Worm (Caenorhabditis elegans): ENCODE measurements around the gene rpl-39.

rpl-39 gene

DNA sequence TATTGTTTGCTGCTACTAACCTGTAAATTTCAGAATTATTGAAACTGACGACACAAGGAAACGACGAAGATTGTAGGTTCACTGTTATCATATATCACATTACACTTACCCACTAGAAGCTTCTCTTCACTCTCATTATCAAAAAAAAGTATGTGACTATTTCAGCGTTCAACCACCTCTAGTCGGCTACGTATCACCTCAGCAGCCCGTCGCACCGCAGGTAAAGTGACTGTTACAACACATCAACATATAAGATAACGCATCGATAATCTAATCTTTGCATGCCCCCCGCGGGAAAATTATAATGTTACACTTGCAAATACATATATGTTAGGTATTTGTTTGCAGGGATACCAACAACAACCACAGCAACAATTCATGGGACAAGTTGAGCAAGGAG lies 10.8 kb upstream of the rpl-39 start:
- TF ChIP-seq ztf-22 (GFP tag; optimal IDR thresholded peaks at IDR 0.05) (no peak), him-1 (tag; optimal IDR thresholded peaks at IDR 0.05) (no peak), madf-3 (GFP tag; IDR thresholded peaks at IDR 0.05) (0 out of 2 replicates have a peak, but pooled peaks have one; percentile 4)

DNA sequence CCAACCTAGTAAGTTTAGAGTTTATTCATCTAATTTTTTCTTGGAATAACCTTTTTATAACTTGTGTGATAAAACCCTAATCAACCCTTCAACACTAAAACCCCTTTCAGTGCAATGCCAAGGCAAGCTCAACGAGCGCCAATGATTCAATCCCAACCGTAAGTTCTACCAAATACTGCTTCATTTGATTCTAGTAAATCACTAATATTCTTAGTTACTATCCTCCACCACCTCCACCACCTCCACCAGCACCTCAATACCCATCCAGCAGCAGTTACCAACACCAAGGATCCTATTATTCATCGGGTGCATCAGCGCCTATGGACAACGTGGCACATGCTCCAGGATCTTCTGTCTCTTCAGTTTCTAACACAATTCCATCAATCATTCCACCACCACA lies 10.0 kb upstream of the rpl-39 start:
- no peak for TF ChIP-seq efl-1 (GFP tag; optimal IDR thresholded peaks at IDR 0.05)
- TF ChIP-seq mes-4 (tag; optimal IDR thresholded peaks at IDR 0.05): no peak
- no peak for TF ChIP-seq ceh-79 (tag; optimal IDR thresholded peaks at IDR 0.05)
- TF ChIP-seq let-526 (GFP tag; IDR thresholded peaks at IDR 0.05): no peak
- no peak for TF ChIP-seq nfyb-1 (GFP tag; IDR thresholded peaks at IDR 0.05)
- TF ChIP-seq nhr-120 (GFP tag; IDR thresholded peaks at IDR 0.05): no peak
- TF ChIP-seq F49E8.2 (tag; optimal IDR thresholded peaks at IDR 0.05; ENCODE audit: insufficient read depth): no peak
- TF ChIP-seq atf-7 (tag; optimal IDR thresholded peaks at IDR 0.05): no peak
- TF ChIP-seq madf-8 (GFP tag; conservative IDR thresholded peaks at IDR 0.05): no peak
- no peak for TF ChIP-seq Y95B8A.8 (GFP tag; IDR thresholded peaks at IDR 0.05)
- no peak for TF ChIP-seq gei-17 (GFP tag; optimal IDR thresholded peaks at IDR 0.05)

DNA sequence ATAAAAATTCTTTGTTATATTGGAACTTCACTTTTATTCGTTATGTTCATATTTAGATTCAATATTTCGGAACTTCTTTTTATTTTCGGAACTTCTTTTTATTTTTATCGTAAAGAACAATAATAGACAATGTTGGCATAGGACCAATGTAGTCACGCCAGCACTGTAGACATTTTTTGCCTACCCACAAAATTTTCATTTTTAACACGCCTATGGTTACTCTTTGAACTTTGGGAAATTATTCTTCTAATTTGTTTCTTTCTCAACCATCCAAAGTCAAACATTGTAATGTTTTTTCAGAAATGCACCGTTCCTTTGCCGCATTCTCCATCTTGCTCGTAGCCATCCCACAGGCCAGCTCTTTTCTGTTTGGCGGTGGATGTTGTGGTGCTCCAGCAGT lies 9.2 kb upstream of the rpl-39 start, which contains the start of gene C26F1.1:
TSS of gene C26F1.1 (plus strand) at position 301 of the 400 bp plus-strand sequence.
- TF ChIP-seq sea-2 (GFP tag; IDR thresholded peaks at IDR 0.05): no peak
- no peak for TF ChIP-seq dox-1 (GFP tag; IDR thresholded peaks at IDR 0.05)
- TF ChIP-seq ekl-4 (GFP tag; IDR thresholded peaks at IDR 0.05): no peak

DNA sequence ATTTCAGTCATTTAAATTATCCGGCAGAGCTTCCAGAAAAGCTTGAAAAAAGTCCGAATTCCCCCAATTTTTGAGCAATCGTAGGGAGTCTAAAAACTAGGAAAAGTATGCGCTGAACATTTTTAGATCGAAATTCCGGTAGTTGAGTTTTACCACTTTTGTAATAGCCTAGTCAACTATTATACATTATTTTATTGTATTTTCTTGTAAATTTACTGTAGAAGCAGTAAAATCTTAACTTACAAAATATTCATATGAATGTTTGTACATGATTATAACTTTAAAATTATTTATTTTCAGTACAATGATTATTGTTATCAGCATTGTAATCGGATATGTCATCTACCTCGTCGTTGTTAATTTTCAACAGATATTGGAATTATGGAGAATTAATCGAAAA lies 5.6 kb upstream of the rpl-39 start, which contains the start of gene cyp-32A1:
TSS of gene cyp-32A1 (plus strand) at position 301 of the 400 bp plus-strand sequence.
- no peak for TF ChIP-seq bed-2 (GFP tag; IDR thresholded peaks at IDR 0.05)
- TF ChIP-seq snpc-1.1 (tag; optimal IDR thresholded peaks at IDR 0.05; ENCODE audit: insufficient read depth): no peak
- TF ChIP-seq ztf-26 (tag; optimal IDR thresholded peaks at IDR 0.05): no peak
- no peak for TF ChIP-seq pbrm-1 (GFP tag; IDR thresholded peaks at IDR 0.05)
- TF ChIP-seq tbx-9 (tag; optimal IDR thresholded peaks at IDR 0.05; ENCODE audit: borderline replicate concordance): no peak
- TF ChIP-seq repo-1 (tag; optimal IDR thresholded peaks at IDR 0.05): no peak
- TF ChIP-seq fkh-3 (tag; optimal IDR thresholded peaks at IDR 0.05): no peak
- TF ChIP-seq ztf-3 (GFP tag; optimal IDR thresholded peaks at IDR 0.05): no peak
- no peak for TF ChIP-seq ceh-79 (tag; optimal IDR thresholded peaks at IDR 0.05)
- no peak for TF ChIP-seq rpc-1 (optimal IDR thresholded peaks at IDR 0.05)
- TF ChIP-seq rpc-1 (tag; optimal IDR thresholded peaks at IDR 0.05): no peak

DNA sequence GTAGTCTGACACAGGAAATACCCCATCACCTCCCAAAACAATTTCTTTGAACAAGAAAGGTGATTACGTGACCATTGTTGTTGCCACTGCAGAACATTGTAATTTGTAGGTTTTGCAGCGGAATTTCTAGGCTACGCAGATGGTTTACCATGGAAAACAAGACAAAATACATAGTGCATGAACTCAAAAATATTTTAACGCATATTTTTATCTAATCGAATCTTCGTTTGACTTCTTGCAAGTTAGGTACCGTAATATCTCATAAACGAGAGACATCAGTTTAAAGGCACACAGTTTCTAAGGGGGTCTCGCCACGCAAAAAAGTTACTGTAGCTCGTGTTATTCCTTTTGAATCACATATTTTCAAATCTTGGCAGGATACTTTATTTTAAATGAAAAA lies 3.1 kb upstream of the rpl-39 start:
- TF ChIP-seq rcor-1 (GFP tag; IDR thresholded peaks at IDR 0.05): no peak
- no peak for TF ChIP-seq pha-4 (tag; optimal IDR thresholded peaks at IDR 0.05)
- no peak for TF ChIP-seq aptf-3 (GFP tag; IDR thresholded peaks at IDR 0.05)
- no peak for TF ChIP-seq akir-1 (GFP tag; optimal IDR thresholded peaks at IDR 0.05)
- TF ChIP-seq rec-8 (tag; optimal IDR thresholded peaks at IDR 0.05): no peak
- TF ChIP-seq F33H1.4 (GFP tag; IDR thresholded peaks at IDR 0.05): no peak
- TF ChIP-seq hsf-1 (GFP tag; IDR thresholded peaks at IDR 0.05): peak; percentile 61; the same call in 1 of the 2 replicates
- TF ChIP-seq F52B5.7 (tag; optimal IDR thresholded peaks at IDR 0.05): no peak
- no peak for TF ChIP-seq die-1 (tag; optimal IDR thresholded peaks at IDR 0.05)
- no peak for TF ChIP-seq let-607 (tag; optimal IDR thresholded peaks at IDR 0.05)
- no peak for TF ChIP-seq B0019.2 (GFP tag; conservative IDR thresholded peaks at IDR 0.05)
- TF ChIP-seq F10E7.11 (tag; optimal IDR thresholded peaks at IDR 0.05): no peak
- TF ChIP-seq lin-35 (GFP tag; optimal IDR thresholded peaks at IDR 0.05): no peak
- no peak for TF ChIP-seq madf-10 (tag; optimal IDR thresholded peaks at IDR 0.05)
- TF ChIP-seq bed-1 (GFP tag; IDR thresholded peaks at IDR 0.05): no peak
- TF ChIP-seq snpc-4 (GFP tag; optimal IDR thresholded peaks at IDR 0.05): no peak
- peak in 1 of 4 experiments; percentile 23 for TF ChIP-seq snpc-4 (tag; optimal IDR thresholded peaks at IDR 0.05)
- peak; percentile 52; the same call in 1 of the 2 replicates for TF ChIP-seq B0336.3 (GFP tag; IDR thresholded peaks at IDR 0.05)
